Worm (Caenorhabditis elegans) whole organism, young adult: ENCODE results near the gene elo-9.

Source experiments
- B0035.1 ChIP-seq: sonication (generic microtip); optimal IDR thresholded peaks from 2 replicates; lab custom pipeline; 2016; ENCODE audit warnings: missing genetic modification characterization, mild to moderate bottlenecking, missing compliant biosample characterization, missing genotype, missing genetic modification reagents
- D2030.7 ChIP-seq: fragments of 200-800 bp; sonication (Bioruptor generic); IDR thresholded peaks from 2 replicates; pipeline ENCODE4 v1.3.6; 2022; ENCODE audit warnings: missing genetic modification reagents, missing genetic modification characterization, missing compliant biosample characterization
- F10E7.11 ChIP-seq: sonication (generic microtip); optimal IDR thresholded peaks from 2 replicates; lab custom pipeline; 2017; ENCODE audit warnings: mild to moderate bottlenecking, missing genetic modification characterization, moderate library complexity, missing compliant biosample characterization
- F23B12.7 ChIP-seq: sonication (generic microtip); optimal IDR thresholded peaks from 2 replicates; lab custom pipeline; 2017; ENCODE audit warnings: missing genetic modification characterization, mild to moderate bottlenecking, missing compliant biosample characterization, antibody characterized with exemption, moderate library complexity; ENCODE audit not compliant: insufficient read depth
- F49E8.2 ChIP-seq: sonication (generic microtip); optimal IDR thresholded peaks from 3 replicates; lab custom pipeline; 2017; ENCODE audit warnings: missing genetic modification characterization, mild to moderate bottlenecking, missing compliant biosample characterization, antibody characterized with exemption, moderate library complexity; ENCODE audit not compliant: insufficient read depth
- F55B11.4 ChIP-seq: sonication (generic microtip); optimal IDR thresholded peaks from 2 replicates; lab custom pipeline; 2016; ENCODE audit warnings: missing compliant biosample characterization, missing genetic modification characterization, borderline replicate concordance; ENCODE audit not compliant: insufficient read depth
- K12H6.12 ChIP-seq: fragments of 200-800 bp; sonication (Bioruptor generic); optimal IDR thresholded peaks from 2 replicates; lab custom pipeline; 2018; ENCODE audit warnings: mild to moderate bottlenecking, missing genetic modification characterization, missing compliant biosample characterization
- Y53G8AR.9 ChIP-seq: fragments of 200-800 bp; sonication (Bioruptor generic); conservative IDR thresholded peaks from 2 replicates; pipeline ENCODE4 v1.3.6; 2022; ENCODE audit warnings: missing genetic modification reagents, missing genetic modification characterization, missing compliant biosample characterization
- Y79H2A.3 ChIP-seq: fragments of 200-800 bp; sonication (Bioruptor generic); conservative IDR thresholded peaks from 2 replicates; pipeline ENCODE4 v1.3.6; 2022; ENCODE audit warnings: missing genetic modification reagents, missing genetic modification characterization, missing compliant biosample characterization
- Y95B8A.8 ChIP-seq: fragments of 200-800 bp; sonication (Bioruptor generic); IDR thresholded peaks from 2 replicates; pipeline ENCODE4 v1.3.6; 2022; ENCODE audit warnings: missing genetic modification reagents, missing genetic modification characterization, missing compliant biosample characterization
- ama-1 ChIP-seq, 3 experiments: fragments of 150-350 bp in 1 of 3; sonication (generic microtip) in 2 of 3; optimal IDR thresholded peaks; 2 replicates each; lab custom pipeline; 2014 to 2018; ENCODE audit warnings: missing biosample characterization in 2 of 3, missing genetic modification characterization in 2 of 3, missing genetic modification reagents in 2 of 3
- aptf-3 ChIP-seq: fragments of 200-800 bp; sonication (Bioruptor generic); IDR thresholded peaks from 2 replicates; pipeline ENCODE4 v1.3.6; 2022; ENCODE audit warnings: missing genetic modification characterization, missing compliant biosample characterization
- atf-7 ChIP-seq: sonication (generic microtip); optimal IDR thresholded peaks from 2 replicates; lab custom pipeline; 2017; ENCODE audit warnings: mild to moderate bottlenecking, missing genetic modification characterization, missing compliant biosample characterization
- athp-1 ChIP-seq: sonication (generic microtip); optimal IDR thresholded peaks from 2 replicates; lab custom pipeline; 2017; ENCODE audit warnings: mild to moderate bottlenecking, missing genetic modification characterization, missing compliant biosample characterization
- ccch-3 ChIP-seq: fragments of 200-800 bp; sonication (Bioruptor generic); optimal IDR thresholded peaks from 2 replicates; lab custom pipeline; 2018; ENCODE audit warnings: mild to moderate bottlenecking, missing genetic modification characterization, missing compliant biosample characterization
- ceh-27 ChIP-seq: fragments of 200-800 bp; sonication (Bioruptor generic); optimal IDR thresholded peaks from 2 replicates; lab custom pipeline; 2018; ENCODE audit warnings: mild to moderate bottlenecking, missing genetic modification characterization, moderate library complexity, missing compliant biosample characterization
- ceh-58 ChIP-seq: fragments of 200-800 bp; sonication (Bioruptor generic); IDR thresholded peaks from 2 replicates; pipeline ENCODE4 v1.3.6; 2022; ENCODE audit warnings: missing genetic modification characterization, missing compliant biosample characterization
- dox-1 ChIP-seq: fragments of 200-800 bp; sonication (Bioruptor generic); IDR thresholded peaks from 2 replicates; pipeline ENCODE4 v1.3.6; 2022; ENCODE audit warnings: missing genetic modification reagents, missing genetic modification characterization, missing compliant biosample characterization
- gei-17 ChIP-seq: fragments of 200-800 bp; sonication (Bioruptor generic); optimal IDR thresholded peaks from 2 replicates; lab custom pipeline; 2018; ENCODE audit warnings: mild to moderate bottlenecking, missing genetic modification characterization, missing compliant biosample characterization
- him-1 ChIP-seq: sonication (generic microtip); optimal IDR thresholded peaks from 2 replicates; lab custom pipeline; 2016; ENCODE audit warnings: missing genotype, missing genetic modification reagents, missing genetic modification characterization, missing compliant biosample characterization
- hlh-12 ChIP-seq: sonication (generic microtip); optimal IDR thresholded peaks from 2 replicates; lab custom pipeline; 2016; ENCODE audit warnings: missing genetic modification characterization, missing compliant biosample characterization
- hrde-1 ChIP-seq: sonication (generic microtip); optimal IDR thresholded peaks from 2 replicates; lab custom pipeline; 2016; ENCODE audit warnings: missing genetic modification characterization, mild to moderate bottlenecking, missing compliant biosample characterization, moderate library complexity, missing genotype, missing genetic modification reagents, borderline replicate concordance
- hsf-1 ChIP-seq: fragments of 200-800 bp; sonication (Bioruptor generic); IDR thresholded peaks from 2 replicates; pipeline ENCODE4 v1.3.6; 2022; ENCODE audit warnings: missing genetic modification reagents, missing genetic modification characterization, missing compliant biosample characterization
- let-526 ChIP-seq: fragments of 200-800 bp; sonication (Bioruptor generic); IDR thresholded peaks from 2 replicates; pipeline ENCODE4 v1.3.6; 2022; ENCODE audit warnings: missing genetic modification reagents, missing genetic modification characterization, missing compliant biosample characterization
- let-607 ChIP-seq, 2 experiments: fragments of 200-800 bp in 1 of 2; sonication (Bioruptor generic) in 1 of 2; sonication (generic microtip) in 1 of 2; optimal IDR thresholded peaks; 2 replicates each; lab custom pipeline; 2016 to 2018; ENCODE audit warnings: mild to moderate bottlenecking in 2 of 2, missing compliant biosample characterization in 2 of 2, missing genetic modification characterization in 2 of 2, moderate library complexity in 2 of 2, missing genotype in 1 of 2
- lin-26 ChIP-seq: fragments of 200-800 bp; sonication (Bioruptor generic); IDR thresholded peaks from 2 replicates; pipeline ENCODE4 v1.3.6; 2022; ENCODE audit warnings: missing genetic modification reagents, missing genetic modification characterization, missing compliant biosample characterization
- lin-40 ChIP-seq: sonication (generic microtip); optimal IDR thresholded peaks from 2 replicates; lab custom pipeline; 2016; ENCODE audit warnings: missing genetic modification characterization, mild to moderate bottlenecking, missing compliant biosample characterization, missing genotype, missing genetic modification reagents
- lin-54 ChIP-seq: fragments of 200-800 bp; sonication (Bioruptor generic); optimal IDR thresholded peaks from 2 replicates; lab custom pipeline; 2018; ENCODE audit warnings: mild to moderate bottlenecking, missing genetic modification characterization, missing compliant biosample characterization
- lsy-27 ChIP-seq: sonication (generic microtip); optimal IDR thresholded peaks from 2 replicates; lab custom pipeline; 2017; ENCODE audit warnings: missing genetic modification characterization, mild to moderate bottlenecking, missing compliant biosample characterization, antibody characterized with exemption, missing genotype, borderline replicate concordance; ENCODE audit not compliant: insufficient read depth
- madf-10 ChIP-seq: sonication (generic microtip); optimal IDR thresholded peaks from 2 replicates; lab custom pipeline; 2016; ENCODE audit warnings: mild to moderate bottlenecking, missing genetic modification characterization, missing compliant biosample characterization
- madf-3 ChIP-seq: fragments of 200-800 bp; sonication (Bioruptor generic); IDR thresholded peaks from 2 replicates; pipeline ENCODE4 v1.3.6; 2022; ENCODE audit warnings: missing genetic modification reagents, missing genetic modification characterization, missing compliant biosample characterization
- mel-28 ChIP-seq: sonication (generic microtip); optimal IDR thresholded peaks from 2 replicates; lab custom pipeline; 2016; ENCODE audit warnings: borderline replicate concordance, mild to moderate bottlenecking, missing genetic modification characterization, missing compliant biosample characterization
- nhr-179 ChIP-seq: sonication (generic microtip); optimal IDR thresholded peaks from 2 replicates; lab custom pipeline; 2016; ENCODE audit warnings: mild to moderate bottlenecking, missing genetic modification characterization, missing compliant biosample characterization
- pbrm-1 ChIP-seq: fragments of 200-800 bp; sonication (Bioruptor generic); IDR thresholded peaks from 2 replicates; pipeline ENCODE4 v1.3.6; 2022; ENCODE audit warnings: missing genetic modification reagents, missing genetic modification characterization, missing compliant biosample characterization
- pha-4 ChIP-seq: fragments of 150-350 bp; sonication (generic microtip); optimal IDR thresholded peaks from 2 replicates; lab custom pipeline; 2014; ENCODE audit warnings: missing biosample characterization, missing genetic modification reagents, missing genetic modification characterization
- rcor-1 ChIP-seq: fragments of 200-800 bp; sonication (Bioruptor generic); IDR thresholded peaks from 2 replicates; pipeline ENCODE4 v1.3.6; 2022; ENCODE audit warnings: missing genetic modification reagents, missing genetic modification characterization, missing compliant biosample characterization
- rpc-1 ChIP-seq, 2 experiments: fragments of 150-350 bp in 1 of 2; sonication (generic microtip) in 1 of 2; optimal IDR thresholded peaks; 2 replicates each; lab custom pipeline; 2014 to 2018; ENCODE audit warnings: missing biosample characterization in 1 of 2, missing genetic modification characterization in 1 of 2, missing genetic modification reagents in 1 of 2, missing genotype in 1 of 2
- sea-2 ChIP-seq: fragments of 200-800 bp; sonication (Bioruptor generic); IDR thresholded peaks from 2 replicates; pipeline ENCODE4 v1.3.6; 2022; ENCODE audit warnings: missing genetic modification characterization, missing compliant biosample characterization
- snpc-1.1 ChIP-seq: sonication (generic microtip); optimal IDR thresholded peaks from 2 replicates; lab custom pipeline; 2017; ENCODE audit warnings: missing genetic modification characterization, mild to moderate bottlenecking, missing compliant biosample characterization, antibody characterized with exemption, moderate library complexity, missing genotype, missing genetic modification reagents; ENCODE audit not compliant: insufficient read depth
- snpc-4 ChIP-seq, 5 experiments: fragments of 150-350 bp in 1 of 5; sonication (generic microtip) in 4 of 5; optimal IDR thresholded peaks; 2 replicates each; lab custom pipeline; 2014 to 2018; ENCODE audit warnings: missing genetic modification characterization in 5 of 5, missing biosample characterization in 3 of 5, antibody characterized with exemption in 2 of 5, mild to moderate bottlenecking in 2 of 5, missing compliant biosample characterization in 2 of 5, missing genotype in 2 of 5, moderate library complexity in 2 of 5, missing genetic modification reagents in 1 of 5
- tbp1 ChIP-seq: fragments of 200-800 bp; sonication (Bioruptor generic); optimal IDR thresholded peaks from 2 replicates; lab custom pipeline; 2018; ENCODE audit warnings: mild to moderate bottlenecking, missing genetic modification characterization, missing compliant biosample characterization
- unc-62 ChIP-seq: fragments of 150-350 bp; optimal IDR thresholded peaks from 2 replicates; lab custom pipeline; 2014; ENCODE audit warnings: missing biosample characterization, missing genetic modification reagents, missing genetic modification characterization
- xnd-1 ChIP-seq: sonication (generic microtip); optimal IDR thresholded peaks from 2 replicates; lab custom pipeline; 2016; ENCODE audit warnings: missing genotype, missing genetic modification reagents, missing genetic modification characterization, missing compliant biosample characterization
- ztf-18 ChIP-seq: sonication (generic microtip); optimal IDR thresholded peaks from 2 replicates; lab custom pipeline; 2016; ENCODE audit warnings: missing genotype, mild to moderate bottlenecking, missing genetic modification characterization, missing compliant biosample characterization
- ztf-28 ChIP-seq: fragments of 200-800 bp; sonication (Bioruptor generic); IDR thresholded peaks from 2 replicates; pipeline ENCODE4 v1.3.6; 2022; ENCODE audit warnings: missing genetic modification reagents, missing genetic modification characterization, missing compliant biosample characterization
- ztf-6 ChIP-seq: fragments of 200-800 bp; sonication (Bioruptor generic); IDR thresholded peaks from 2 replicates; pipeline ENCODE4 v1.3.6; 2022; ENCODE audit warnings: missing genetic modification reagents, missing genetic modification characterization, missing compliant biosample characterization

The elo-9 gene

DNA sequence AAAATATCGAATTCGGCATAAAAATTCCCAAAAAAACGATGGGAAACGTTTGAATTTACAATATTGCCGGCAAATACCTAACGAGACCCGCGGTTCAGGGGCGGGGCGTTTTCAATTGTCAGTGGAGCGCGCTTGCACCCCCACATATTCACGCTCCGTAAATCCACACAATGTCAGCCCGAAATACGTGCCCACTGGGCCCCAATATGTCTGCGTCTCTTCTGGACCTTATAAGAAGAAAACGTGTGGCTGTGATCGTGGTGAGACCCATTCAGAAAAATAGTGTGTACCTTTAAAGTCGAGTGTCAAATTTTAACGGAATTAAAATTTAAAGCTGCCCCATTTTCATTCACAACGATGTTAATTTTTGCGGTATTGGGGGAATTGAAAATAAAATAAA, 40.6 kb upstream of the elo-9 start (continued):
- TF ChIP-seq rpc-1 (optimal IDR thresholded peaks at IDR 0.05; lab: Kevin White, UChicago) = no peak
- no peak for TF ChIP-seq rpc-1 (tag; optimal IDR thresholded peaks at IDR 0.05; lab: Kevin White, UChicago)
- TF ChIP-seq dox-1 (GFP tag; lab: Robert Waterston, UW) = peak; percentile 42; the same call in 1 of the 2 replicates
- no peak for TF ChIP-seq gei-17
- no peak for TF ChIP-seq let-526
- TF ChIP-seq hrde-1 (tag; lab: Kevin White, UChicago) = peak; percentile 93
- TF ChIP-seq mel-28 (tag; lab: Kevin White, UChicago) = no peak
- peak; percentile 32 for TF ChIP-seq F10E7.11 (tag; lab: Kevin White, UChicago)
- TF ChIP-seq lin-54 (GFP tag; lab: Kevin White, UChicago) = peak; percentile 73
- TF ChIP-seq tbp1 (GFP tag; lab: Kevin White, UChicago) = peak; percentile 49
- no peak for TF ChIP-seq pha-4 (tag; lab: Kevin White, UChicago)
- TF ChIP-seq hlh-12 (tag; lab: Kevin White, UChicago) = no peak
- TF ChIP-seq nhr-179 (tag; lab: Kevin White, UChicago) = no peak
- no peak for TF ChIP-seq K12H6.12 (tag; lab: Kevin White, UChicago)
- TF ChIP-seq aptf-3 (GFP tag; lab: Robert Waterston, UW) = peak; percentile 80; the same call in 1 of the 2 replicates
- TF ChIP-seq Y79H2A.3 (GFP tag; lab: Robert Waterston, UW) = peak; percentile 82
- no peak for TF ChIP-seq ccch-3 (GFP tag; lab: Kevin White, UChicago)
- no peak for TF ChIP-seq B0035.1 (tag; lab: Kevin White, UChicago)
- no peak for TF ChIP-seq ztf-6 (GFP tag; lab: Robert Waterston, UW)
- peak; percentile 8 for TF ChIP-seq snpc-1.1 (tag; lab: Kevin White, UChicago)
- peak; percentile 72 for TF ChIP-seq lin-26 (GFP tag; lab: Robert Waterston, UW)
- TF ChIP-seq rcor-1 (GFP tag; lab: Robert Waterston, UW) = 0 out of 2 replicates have a peak, but pooled peaks have one; percentile 32
- peak; percentile 75 for TF ChIP-seq D2030.7
- peak; percentile 50 for TF ChIP-seq xnd-1 (tag; lab: Kevin White, UChicago)
- TF ChIP-seq snpc-4 (GFP tag; optimal IDR thresholded peaks at IDR 0.05; lab: Kevin White, UChicago) = no peak
- TF ChIP-seq snpc-4 (tag; optimal IDR thresholded peaks at IDR 0.05; lab: Kevin White, UChicago) = peak in 2 of 4 experiments; percentile 8 to 39
- no peak for TF ChIP-seq F55B11.4 (tag; lab: Kevin White, UChicago)
- peak; percentile 65 for TF ChIP-seq pbrm-1 (GFP tag; lab: Robert Waterston, UW)
- peak; percentile 87 for TF ChIP-seq hsf-1 (GFP tag; lab: Robert Waterston, UW)
- TF ChIP-seq madf-3 (GFP tag; lab: Robert Waterston, UW) = peak; percentile 87
- no peak for TF ChIP-seq sea-2 (GFP tag; lab: Robert Waterston, UW)
- peak; percentile 48 for TF ChIP-seq him-1 (tag; lab: Kevin White, UChicago)
- TF ChIP-seq lin-40 (tag; lab: Kevin White, UChicago) = no peak
- no peak for TF ChIP-seq F23B12.7 (tag; lab: Kevin White, UChicago)
- no peak for TF ChIP-seq ceh-27 (GFP tag; lab: Kevin White, UChicago)
- TF ChIP-seq F49E8.2 (tag; lab: Kevin White, UChicago) = peak; percentile 70
- no peak for TF ChIP-seq ztf-28
- peak; percentile 89 for TF ChIP-seq Y53G8AR.9
- no peak for TF ChIP-seq ama-1 (optimal IDR thresholded peaks at IDR 0.05; lab: Kevin White, UChicago)
- TF ChIP-seq ama-1 (GFP tag; optimal IDR thresholded peaks at IDR 0.05; lab: Kevin White, UChicago) = peak in 1 of 2 experiments; percentile 79
- no peak for TF ChIP-seq unc-62 (GFP tag; lab: Kevin White, UChicago)
- peak; percentile 87; the same call in 1 of the 2 replicates for TF ChIP-seq ceh-58 (GFP tag; lab: Robert Waterston, UW)
- no peak for TF ChIP-seq lsy-27 (tag; lab: Kevin White, UChicago)
- TF ChIP-seq madf-10 (tag; lab: Kevin White, UChicago) = no peak
- peak; percentile 18 for TF ChIP-seq ztf-18
- TF ChIP-seq Y95B8A.8 = peak; percentile 65
- no peak for TF ChIP-seq let-607 (tag; optimal IDR thresholded peaks at IDR 0.05; lab: Kevin White, UChicago)
- TF ChIP-seq athp-1 = peak; percentile 76
- peak; percentile 59 for TF ChIP-seq atf-7 (tag; lab: Kevin White, UChicago)
- TF ChIP-seq, all 124 proteins: peak for 57
